Worm (Caenorhabditis elegans): ENCODE results near the gene T26H5.14.

Gene T26H5.14

DNA sequence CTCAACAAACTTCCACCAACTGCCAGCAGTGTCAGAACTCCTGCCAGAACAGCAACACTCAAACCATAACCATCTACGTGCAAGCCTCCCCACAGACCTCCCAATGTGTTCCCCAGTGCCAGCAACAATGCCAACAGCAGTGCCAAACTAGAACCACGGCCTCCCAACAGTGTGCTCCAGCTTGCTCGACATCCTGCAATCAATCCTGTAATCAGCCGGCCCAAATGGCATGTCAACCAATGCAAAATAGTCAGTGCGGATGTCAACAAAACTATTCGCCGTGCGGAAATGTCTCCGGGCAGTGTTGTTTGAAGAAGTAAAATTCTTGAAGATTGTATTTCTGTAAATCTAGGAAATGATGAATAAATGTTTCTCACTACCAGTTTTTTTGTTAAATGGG, 17.8 kb downstream of the T26H5.14 start (continued):
- TF ChIP-seq pha-4 (tag; optimal IDR thresholded peaks at IDR 0.05) (no peak), K11D2.4 (GFP tag; IDR thresholded peaks at IDR 0.05) (no peak)

DNA sequence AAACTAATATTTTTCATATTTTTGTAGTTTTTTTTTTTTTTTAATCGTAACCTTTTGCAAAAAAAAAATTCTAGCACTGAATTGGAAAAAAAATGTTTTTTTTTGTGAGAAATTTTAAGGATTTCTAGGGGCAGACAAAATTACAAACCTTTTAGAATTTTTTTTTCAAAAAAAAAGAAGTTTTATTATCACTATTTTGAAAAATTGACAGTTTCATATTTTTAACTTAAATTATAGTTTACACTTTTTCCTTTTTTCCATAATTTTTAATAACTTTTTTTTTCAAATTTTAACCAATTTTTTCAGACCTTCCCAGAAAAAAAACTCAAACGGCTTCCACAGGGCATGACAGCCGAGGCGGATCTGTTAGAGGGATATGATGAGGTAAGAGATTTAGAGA, 22.1 kb downstream of the T26H5.14 start, which contains the start of gene dpf-1:
TSS of gene dpf-1 (plus strand) at position 301 of the 400 bp plus-strand sequence.
- TF ChIP-seq atf-7 (tag; optimal IDR thresholded peaks at IDR 0.05) (no peak), nhr-179 (tag; optimal IDR thresholded peaks at IDR 0.05) (no peak), T07F8.4 (tag; optimal IDR thresholded peaks at IDR 0.05) (no peak)

- peak; percentile 54; the same call in 1 of the 2 replicates for TF ChIP-seq cebp-1 (GFP tag; IDR thresholded peaks at IDR 0.05)
- TF ChIP-seq cebp-1 (tag; optimal IDR thresholded peaks at IDR 0.05): no peak
- TF ChIP-seq lir-1 (GFP tag; conservative IDR thresholded peaks at IDR 0.05): no peak
- TF ChIP-seq gei-17 (GFP tag; optimal IDR thresholded peaks at IDR 0.05): no peak
- no peak for TF ChIP-seq F55B11.4 (tag; optimal IDR thresholded peaks at IDR 0.05; ENCODE audit: borderline replicate concordance, insufficient read depth)
Measured at ce11 chrV:15478597-15478996, 29.6 kb downstream of the T26H5.14 start, which contains the start of gene C06B8.2. Gene C06B8.2, minus strand, starts transcription at chrV:15478749.

DNA sequence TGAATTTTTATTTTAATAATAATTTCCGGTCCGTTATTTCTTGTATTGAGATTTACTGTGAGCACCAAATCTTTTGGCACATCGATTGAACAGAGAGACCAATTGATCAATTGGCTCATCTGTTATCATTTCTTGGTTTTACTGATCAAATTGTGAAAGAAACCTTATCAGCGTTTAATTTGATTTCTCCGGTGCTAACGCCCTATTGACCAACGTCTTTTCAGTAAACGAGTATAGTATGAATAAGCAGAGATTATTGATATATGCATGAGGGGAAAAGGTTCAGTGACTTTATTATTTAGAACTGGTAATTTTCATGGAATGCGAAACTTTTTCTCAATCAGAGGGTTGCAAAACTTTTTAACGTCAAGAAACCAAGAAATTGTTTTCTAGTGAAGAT, 30.1 kb downstream of the T26H5.14 start:
- TF ChIP-seq pha-4 (tag; optimal IDR thresholded peaks at IDR 0.05): no peak
- TF ChIP-seq ceh-100 (GFP tag; IDR thresholded peaks at IDR 0.05): no peak
- no peak for TF ChIP-seq lsy-27 (tag; optimal IDR thresholded peaks at IDR 0.05; ENCODE audit: borderline replicate concordance, insufficient read depth)
- TF ChIP-seq F33H1.4 (GFP tag; IDR thresholded peaks at IDR 0.05): no peak
- TF ChIP-seq F10E7.11 (tag; optimal IDR thresholded peaks at IDR 0.05): no peak
- TF ChIP-seq Y67H2A.10 (GFP tag; conservative IDR thresholded peaks at IDR 0.05): no peak
- TF ChIP-seq athp-1 (tag; optimal IDR thresholded peaks at IDR 0.05): no peak
- TF ChIP-seq sptf-2 (GFP tag; optimal IDR thresholded peaks at IDR 0.05): no peak
- no peak for TF ChIP-seq ztf-18 (tag; optimal IDR thresholded peaks at IDR 0.05)
- TF ChIP-seq egl-44 (GFP tag; IDR thresholded peaks at IDR 0.05): no peak
- TF ChIP-seq ceh-27 (GFP tag; optimal IDR thresholded peaks at IDR 0.05): no peak
- no peak for TF ChIP-seq ZK185.1 (tag; optimal IDR thresholded peaks at IDR 0.05; ENCODE audit: poor library complexity, severe bottlenecking)
- TF ChIP-seq lin-54 (GFP tag; optimal IDR thresholded peaks at IDR 0.05): no peak
- TF ChIP-seq rpc-1 (optimal IDR thresholded peaks at IDR 0.05): no peak
- no peak for TF ChIP-seq rpc-1 (tag; optimal IDR thresholded peaks at IDR 0.05)
- no peak for TF ChIP-seq egl-18 (GFP tag; IDR thresholded peaks at IDR 0.05)
- no peak for TF ChIP-seq egrh-3 (GFP tag; IDR thresholded peaks at IDR 0.05)
- TF ChIP-seq efl-1 (GFP tag; optimal IDR thresholded peaks at IDR 0.05): no peak
- TF ChIP-seq hmg-1.2 (GFP tag; IDR thresholded peaks at IDR 0.05): no peak
- TF ChIP-seq rcor-1 (GFP tag; IDR thresholded peaks at IDR 0.05): no peak

DNA sequence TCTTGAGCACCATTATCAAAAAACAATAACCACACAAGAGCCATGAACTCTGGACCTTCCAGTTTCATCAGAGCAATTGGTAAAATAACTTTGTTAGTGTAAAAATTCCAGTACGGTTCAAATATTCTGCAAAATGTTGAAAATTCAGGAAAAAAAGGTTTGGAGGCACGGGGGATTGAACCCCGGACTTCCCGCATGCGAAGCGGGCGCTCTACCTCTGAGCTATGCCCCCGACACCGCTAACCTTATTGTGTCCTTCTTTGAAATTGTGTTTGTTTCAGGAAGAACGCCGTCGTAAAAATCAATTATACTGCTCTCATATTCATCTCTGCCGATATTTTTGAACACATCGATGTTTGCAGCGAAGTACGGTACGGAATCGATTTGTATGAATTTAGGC, 30.9 kb downstream of the T26H5.14 start:
- TF ChIP-seq him-1 (tag; optimal IDR thresholded peaks at IDR 0.05) (peak; percentile 67), attf-5 (GFP tag; optimal IDR thresholded peaks at IDR 0.05) (peak; percentile 20), attf-6 (GFP tag; IDR thresholded peaks at IDR 0.05) (0 out of 2 replicates have a peak, but pooled peaks have one; percentile 35), snpc-3.4 (tag; optimal IDR thresholded peaks at IDR 0.05) (peak; percentile 81), lin-54 (GFP tag; optimal IDR thresholded peaks at IDR 0.05) (peak; percentile 30), snpc-1.3 (tag; optimal IDR thresholded peaks at IDR 0.05; ENCODE audit: insufficient read depth) (peak; percentile 52), nfyb-1 (GFP tag; IDR thresholded peaks at IDR 0.05) (0 out of 2 replicates have a peak, but pooled peaks have one; percentile 50), snpc-4 (GFP tag; optimal IDR thresholded peaks at IDR 0.05) (peak; percentile 90), snpc-4 (tag; optimal IDR thresholded peaks at IDR 0.05) (peak; percentile 88 to 93 (median 92)), sptf-2 (GFP tag; optimal IDR thresholded peaks at IDR 0.05) (peak; percentile 45), F49E8.2 (tag; optimal IDR thresholded peaks at IDR 0.05; ENCODE audit: insufficient read depth) (peak; percentile 47), nhr-90 (tag; optimal IDR thresholded peaks at IDR 0.05) (peak; percentile 63), ceh-100 (GFP tag; IDR thresholded peaks at IDR 0.05) (peak; percentile 47; the same call in 1 of the 2 replicates), ztf-3 (GFP tag; optimal IDR thresholded peaks at IDR 0.05) (no peak), hmg-1.2 (GFP tag; IDR thresholded peaks at IDR 0.05) (peak; percentile 49), unc-130 (GFP tag; optimal IDR thresholded peaks at IDR 0.05) (no peak), zfh-2 (GFP tag; conservative IDR thresholded peaks at IDR 0.05) (no peak), B0261.1 (tag; optimal IDR thresholded peaks at IDR 0.05) (peak; percentile 83)

Data from whole organism, young adult.